Fruit fly (Drosophila melanogaster) whole organism, prepupa: ENCODE data around the gene CG42815.

Experiments
- CG16779 ChIP-seq: fragments of 200-800 bp; sonication (Bioruptor generic); optimal IDR thresholded peaks from 3 replicates; lab custom pipeline; 2017; ENCODE audit warnings: missing biosample characterization, mild to moderate bottlenecking, missing genetic modification characterization
- CG34406 ChIP-seq: fragments of 200-800 bp; sonication (Bioruptor generic); optimal IDR thresholded peaks from 3 replicates; lab custom pipeline; 2016; ENCODE audit warnings: missing biosample characterization, missing genetic modification characterization
- CG3919 ChIP-seq: fragments of 200-800 bp; sonication (Bioruptor generic); optimal IDR thresholded peaks from 3 replicates; lab custom pipeline; 2016; ENCODE audit warnings: missing biosample characterization, missing genetic modification characterization
- CG4318 ChIP-seq: fragments of 200-800 bp; sonication (Bioruptor generic); optimal IDR thresholded peaks from 3 replicates; lab custom pipeline; 2017; ENCODE audit warnings: missing biosample characterization, mild to moderate bottlenecking, missing genetic modification characterization
- CG6163 ChIP-seq: fragments of 200-800 bp; sonication (Bioruptor generic); IDR thresholded peaks from 3 replicates; pipeline ENCODE4 v1.3.6; 2022; ENCODE audit warnings: missing biosample characterization, missing genetic modification characterization
- CG6276 ChIP-seq: fragments of 200-800 bp; sonication (Bioruptor generic); optimal IDR thresholded peaks from 2 replicates; lab custom pipeline; 2017; ENCODE audit warnings: missing biosample characterization, mild to moderate bottlenecking, missing genetic modification characterization
- CG9139 ChIP-seq: fragments of 200-800 bp; sonication (Bioruptor generic); optimal IDR thresholded peaks from 3 replicates; lab custom pipeline; 2017; ENCODE audit warnings: missing biosample characterization, mild to moderate bottlenecking, missing genetic modification characterization
- achi ChIP-seq: fragments of 200-800 bp; sonication (Bioruptor generic); optimal IDR thresholded peaks from 3 replicates; lab custom pipeline; 2016; ENCODE audit warnings: missing biosample characterization, missing genetic modification characterization
- dac ChIP-seq: fragments of 200-800 bp; sonication (Bioruptor generic); optimal IDR thresholded peaks from 2 replicates; lab custom pipeline; 2017; ENCODE audit warnings: missing biosample characterization, mild to moderate bottlenecking, missing genetic modification characterization
- fd85E ChIP-seq: fragments of 200-800 bp; sonication (Bioruptor generic); optimal IDR thresholded peaks from 3 replicates; lab custom pipeline; 2016; ENCODE audit warnings: missing biosample characterization, missing genetic modification characterization
- svp ChIP-seq: fragments of 200-800 bp; sonication (Bioruptor generic); peaks from one replicate; lab custom pipeline; 2016; ENCODE audit warnings: missing biosample characterization, missing genetic modification characterization
- vri ChIP-seq: fragments of 200-800 bp; sonication (Bioruptor generic); optimal IDR thresholded peaks from 3 replicates; lab custom pipeline; 2016; ENCODE audit warnings: missing biosample characterization, mild to moderate bottlenecking, missing genetic modification characterization

DNA sequence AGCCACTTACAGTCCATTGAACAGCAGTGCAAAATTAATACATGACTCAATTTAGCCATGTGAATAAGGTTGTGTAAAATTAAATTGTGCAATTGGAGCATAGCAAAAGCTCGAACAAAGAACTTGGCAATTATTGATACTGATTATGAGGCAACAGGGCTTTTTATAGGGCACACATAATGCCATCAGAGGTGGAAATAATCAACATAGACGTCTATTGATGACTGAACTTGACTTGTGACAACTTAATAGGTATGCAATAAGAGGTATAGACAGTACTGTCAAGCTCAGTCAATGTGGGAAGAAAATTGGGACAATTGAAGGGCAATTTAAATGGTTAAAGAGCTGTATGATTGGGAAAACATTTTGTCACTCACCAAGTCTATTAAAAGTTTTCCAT is 28.8 kb upstream of the CG42815 start, which contains the start of gene Ir75b:
- TF ChIP-seq svp (GFP tag; lab: Kevin White, UChicago) (no peak), fd85E (GFP tag; lab: Kevin White, UChicago) (no peak), achi (GFP tag; lab: Kevin White, UChicago) (no peak), CG4318 (GFP tag; lab: Kevin White, UChicago) (no peak), dac (GFP tag; lab: Kevin White, UChicago) (no peak), CG16779 (tag; lab: Kevin White, UChicago) (no peak), CG6276 (GFP tag; lab: Kevin White, UChicago) (no peak), CG9139 (GFP tag; lab: Kevin White, UChicago) (no peak), vri (GFP tag; lab: Kevin White, UChicago) (no peak), CG6163 (GFP tag; lab: Robert Waterston, UW) (no peak), CG3919 (no peak), CG34406 (no peak)
